Fruit fly (Drosophila melanogaster) whole organism, adult: Measurements from ENCODE around the gene CG5096.

Experiments
- CG11617 ChIP-seq: fragments of 200-800 bp; sonication (Bioruptor generic); optimal IDR thresholded peaks from 2 replicates; lab custom pipeline; 2017; ENCODE audit warnings: mild to moderate bottlenecking, missing biosample characterization, missing genetic modification reagents, missing genetic modification characterization
- CG12768 ChIP-seq: fragments of 200-800 bp; sonication (Bioruptor generic); optimal IDR thresholded peaks from 2 replicates; lab custom pipeline; 2017; ENCODE audit warnings: missing biosample characterization, missing genetic modification characterization, mild to moderate bottlenecking, moderate library complexity, missing genetic modification reagents
- CG14711 ChIP-seq: fragments of 200-800 bp; sonication (Bioruptor generic); optimal IDR thresholded peaks from 2 replicates; lab custom pipeline; 2018; ENCODE audit warnings: missing biosample characterization, mild to moderate bottlenecking, missing genetic modification characterization, moderate library complexity
- CG1620 ChIP-seq: fragments of 200-800 bp; sonication (Bioruptor generic); optimal IDR thresholded peaks from 2 replicates; lab custom pipeline; 2016; ENCODE audit warnings: missing biosample characterization, missing genetic modification characterization
- CG33017 ChIP-seq: fragments of 200-800 bp; sonication (Bioruptor generic); optimal IDR thresholded peaks from 2 replicates; lab custom pipeline; 2018; ENCODE audit warnings: missing biosample characterization, mild to moderate bottlenecking, missing genetic modification characterization, moderate library complexity
- CG5204 ChIP-seq: fragments of 200-800 bp; sonication (Bioruptor generic); optimal IDR thresholded peaks from 2 replicates; lab custom pipeline; 2016; ENCODE audit warnings: missing biosample characterization, missing genetic modification characterization
- CG7045 ChIP-seq: fragments of 200-800 bp; sonication (Bioruptor generic); optimal IDR thresholded peaks from 2 replicates; lab custom pipeline; 2017; ENCODE audit warnings: missing biosample characterization, mild to moderate bottlenecking, missing genetic modification characterization
- CG7101 ChIP-seq: fragments of 200-800 bp; sonication (Bioruptor generic); optimal IDR thresholded peaks from 2 replicates; lab custom pipeline; 2018; ENCODE audit warnings: missing biosample characterization, mild to moderate bottlenecking, missing genetic modification characterization, moderate library complexity
- Clk ChIP-seq: fragments of 200-800 bp; sonication (Bioruptor generic); optimal IDR thresholded peaks from 2 replicates; lab custom pipeline; 2017; ENCODE audit warnings: missing biosample characterization, missing genetic modification characterization
- Crg-1 ChIP-seq: fragments of 200-800 bp; sonication (Bioruptor generic); optimal IDR thresholded peaks from 2 replicates; lab custom pipeline; 2016; ENCODE audit warnings: missing biosample characterization, missing genetic modification characterization
- Hr96 ChIP-seq: fragments of 200-800 bp; sonication (Bioruptor generic); optimal IDR thresholded peaks from 2 replicates; lab custom pipeline; 2016; ENCODE audit warnings: missing biosample characterization, missing genetic modification characterization
- Mnt ChIP-seq: fragments of 200-800 bp; sonication (Bioruptor generic); optimal IDR thresholded peaks from 2 replicates; lab custom pipeline; 2016; ENCODE audit warnings: missing biosample characterization, mild to moderate bottlenecking, missing genetic modification characterization
- bab1 ChIP-seq: fragments of 200-800 bp; sonication (Bioruptor generic); optimal IDR thresholded peaks from 3 replicates; lab custom pipeline; 2019; ENCODE audit warnings: missing biosample characterization, mild to moderate bottlenecking, missing genetic modification characterization, moderate library complexity
- cic ChIP-seq: fragments of 200-800 bp; sonication (Bioruptor generic); optimal IDR thresholded peaks from 2 replicates; lab custom pipeline; 2017; ENCODE audit warnings: missing biosample characterization, mild to moderate bottlenecking, missing genetic modification characterization, moderate library complexity
- cnc ChIP-seq, 2 experiments: fragments of >200 bp; optimal IDR thresholded peaks; 2 replicates each; lab custom pipeline; 2017
- kay ChIP-seq: fragments of 200-800 bp; sonication (Bioruptor generic); peaks from one replicate; lab custom pipeline; 2016; ENCODE audit warnings: missing biosample characterization, missing genetic modification characterization, borderline replicate concordance
- ovo ChIP-seq: fragments of 200-800 bp; sonication (Bioruptor generic); optimal IDR thresholded peaks from 2 replicates; lab custom pipeline; 2016; ENCODE audit warnings: missing biosample characterization, missing genetic modification characterization
- pad ChIP-seq: fragments of 200-800 bp; sonication (Bioruptor generic); optimal IDR thresholded peaks from 3 replicates; lab custom pipeline; 2017; ENCODE audit warnings: missing biosample characterization, missing genetic modification characterization, mild to moderate bottlenecking, moderate library complexity, missing genetic modification reagents
- tj ChIP-seq: fragments of 200-800 bp; sonication (Bioruptor generic); optimal IDR thresholded peaks from 3 replicates; lab custom pipeline; 2017; ENCODE audit warnings: missing biosample characterization, mild to moderate bottlenecking, missing genetic modification characterization, moderate library complexity
- toe ChIP-seq: fragments of 200-800 bp; sonication (Bioruptor generic); optimal IDR thresholded peaks from 2 replicates; lab custom pipeline; 2016; ENCODE audit warnings: missing biosample characterization, missing genetic modification characterization

The CG5096 gene

DNA sequence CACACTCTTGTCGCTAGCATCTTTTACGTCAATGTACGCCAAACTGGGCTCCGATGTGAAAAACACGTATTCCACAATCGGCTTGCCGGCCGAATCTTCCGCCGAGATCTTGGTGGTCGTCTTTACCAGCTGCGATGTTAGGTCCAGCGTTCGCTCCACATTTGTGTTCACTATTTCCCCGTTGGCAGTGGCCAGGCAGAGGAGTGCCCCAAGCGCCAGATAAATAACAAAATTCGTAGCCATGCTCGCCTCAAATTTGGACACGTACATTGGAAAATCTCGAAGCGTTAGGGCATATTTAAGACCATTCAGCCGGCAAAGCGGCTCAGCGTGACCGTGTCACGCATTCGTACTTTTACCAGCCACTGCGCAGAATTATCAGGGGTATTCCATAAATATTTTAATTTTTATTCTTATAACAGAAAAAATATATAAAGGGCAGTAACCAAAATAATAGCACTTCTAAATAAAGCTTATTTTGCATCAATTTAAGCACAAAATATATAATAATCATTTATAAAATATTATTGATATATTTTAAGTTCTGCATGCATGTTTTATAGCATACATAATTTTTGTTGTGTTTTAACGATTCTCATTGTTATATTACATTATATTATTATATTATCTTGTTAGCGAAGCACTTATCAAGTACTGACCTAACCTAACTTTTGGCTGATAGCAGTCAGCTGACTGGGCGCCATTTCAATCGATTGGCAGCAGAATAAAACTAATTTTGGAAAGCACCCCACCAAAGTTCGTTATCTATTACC, 6.4 kb upstream of the CG5096 start, which contains the start of the genes CG33303 and dpr19:
TSS of gene CG33303 (minus strand) at position 294 of the 773 bp plus-strand sequence.
TSS of gene dpr19 (plus strand) at position 705 of the 773 bp plus-strand sequence.
- no peak for TF ChIP-seq CG5204 (GFP tag; lab: Kevin White, UChicago)
- TF ChIP-seq CG1620 = no peak
- peak; percentile 79 for TF ChIP-seq CG33017 (tag; lab: Kevin White, UChicago)
- peak; percentile 38 for TF ChIP-seq cic
- peak; percentile 74 for TF ChIP-seq CG7101
- peak; percentile 70 for TF ChIP-seq CG14711 (tag; lab: Kevin White, UChicago)
- peak; percentile 13 for TF ChIP-seq Mnt (GFP tag; lab: Kevin White, UChicago)
- TF ChIP-seq CG7045 (GFP tag; lab: Kevin White, UChicago) = peak; percentile 63
- TF ChIP-seq bab1 (GFP tag; lab: Kevin White, UChicago) = peak; percentile 38
- peak; percentile 40 for TF ChIP-seq tj (GFP tag; lab: Kevin White, UChicago)
- TF ChIP-seq pad = no peak
- no peak for TF ChIP-seq Clk (GFP tag; lab: Kevin White, UChicago)
- TF ChIP-seq Hr96 (GFP tag; lab: Kevin White, UChicago) = no peak
- TF ChIP-seq Crg-1 (GFP tag; lab: Kevin White, UChicago) = no peak
- no peak for TF ChIP-seq cnc (optimal IDR thresholded peaks at IDR 0.05; lab: Kevin White, UChicago)
- TF ChIP-seq CG11617 (GFP tag; lab: Kevin White, UChicago) = peak; percentile 73
- no peak for TF ChIP-seq toe (GFP tag; lab: Kevin White, UChicago)
- TF ChIP-seq kay (GFP tag; lab: Kevin White, UChicago) = no peak
- TF ChIP-seq ovo = peak; percentile 8
- peak; percentile 29 for TF ChIP-seq CG12768 (GFP tag; lab: Kevin White, UChicago)

dm6 chr2L:10376276-10376675, 5.8 kb upstream of the CG5096 start:
- TF ChIP-seq Crg-1 (GFP tag; lab: Kevin White, UChicago) (no peak), cnc (optimal IDR thresholded peaks at IDR 0.05; lab: Kevin White, UChicago) (no peak), CG7101 (no peak), CG11617 (GFP tag; lab: Kevin White, UChicago) (no peak), Clk (GFP tag; lab: Kevin White, UChicago) (no peak)

DNA sequence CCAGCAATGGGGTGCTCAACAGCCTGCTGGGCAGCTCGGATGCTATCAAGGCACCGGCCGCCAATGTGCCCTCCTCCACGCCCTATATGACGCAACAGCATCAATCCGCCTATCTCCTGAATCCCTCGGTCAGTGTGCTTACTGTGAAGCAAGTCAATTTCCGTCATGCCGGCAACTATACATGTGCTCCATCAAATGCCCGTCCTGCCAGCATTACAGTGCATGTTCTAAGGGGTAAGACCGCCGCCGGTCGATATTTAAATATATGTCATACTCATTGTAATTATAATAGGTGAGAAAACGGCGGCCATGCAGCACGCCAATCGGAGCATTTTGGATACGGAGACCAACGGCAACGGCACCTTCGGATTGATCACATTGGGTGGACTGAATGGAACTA, 3.4 kb upstream of the CG5096 start:
- TF ChIP-seq tj (GFP tag; lab: Kevin White, UChicago) (no peak), CG7045 (GFP tag; lab: Kevin White, UChicago) (no peak), kay (GFP tag; lab: Kevin White, UChicago) (no peak), cnc (optimal IDR thresholded peaks at IDR 0.05; lab: Kevin White, UChicago) (no peak), CG5204 (GFP tag; lab: Kevin White, UChicago) (no peak), Crg-1 (GFP tag; lab: Kevin White, UChicago) (no peak), Hr96 (GFP tag; lab: Kevin White, UChicago) (no peak), CG1620 (no peak), CG7101 (no peak), toe (GFP tag; lab: Kevin White, UChicago) (no peak), CG14711 (tag; lab: Kevin White, UChicago) (no peak), CG33017 (tag; lab: Kevin White, UChicago) (no peak), cic (no peak), pad (no peak), ovo (no peak), CG11617 (GFP tag; lab: Kevin White, UChicago) (no peak), Clk (GFP tag; lab: Kevin White, UChicago) (no peak)

- TF ChIP-seq cic = no peak
- no peak for TF ChIP-seq kay (GFP tag; lab: Kevin White, UChicago)
- peak; percentile 15 for TF ChIP-seq bab1 (GFP tag; lab: Kevin White, UChicago)
These were observed 2.2 kb upstream of the CG5096 start, which contains the start of gene gny for dm6 chr2L:10379865-10380264. Gene gny, plus strand, starts transcription at chr2L:10380103.

- TF ChIP-seq Mnt (GFP tag; lab: Kevin White, UChicago) (peak; percentile 34), toe (GFP tag; lab: Kevin White, UChicago) (no peak), CG7045 (GFP tag; lab: Kevin White, UChicago) (peak; percentile 74), CG14711 (tag; lab: Kevin White, UChicago) (peak; percentile 59), cic (no peak), tj (GFP tag; lab: Kevin White, UChicago) (peak; percentile 40), CG33017 (tag; lab: Kevin White, UChicago) (peak; percentile 52), CG12768 (GFP tag; lab: Kevin White, UChicago) (peak; percentile 62), Crg-1 (GFP tag; lab: Kevin White, UChicago) (peak; percentile 21), Hr96 (GFP tag; lab: Kevin White, UChicago) (no peak), kay (GFP tag; lab: Kevin White, UChicago) (peak; percentile 82), CG11617 (GFP tag; lab: Kevin White, UChicago) (peak; percentile 74), pad (peak; percentile 37), bab1 (GFP tag; lab: Kevin White, UChicago) (peak; percentile 9), cnc (optimal IDR thresholded peaks at IDR 0.05; lab: Kevin White, UChicago) (no peak), CG7101 (peak; percentile 64), ovo (no peak), CG1620 (peak; percentile 40), CG5204 (GFP tag; lab: Kevin White, UChicago) (no peak), Clk (GFP tag; lab: Kevin White, UChicago) (peak; percentile 36)
These were observed 4.2 kb downstream of the CG5096 start, which contains the start of the genes Cdk1 and mRpS7 for dm6 chr2L:10386208-10386805. Gene Cdk1, minus strand, starts transcription at chr2L:10386262. Gene mRpS7, plus strand, starts transcription at chr2L:10386662.
